Worm (Caenorhabditis elegans) whole organism, young adult: Measurements from ENCODE around the gene drp-1.

Source experiments
- F52B5.7 ChIP-seq: sonication (generic microtip); optimal IDR thresholded peaks from 2 replicates; lab custom pipeline; 2016; ENCODE audit warnings: mild to moderate bottlenecking, missing genetic modification characterization, missing compliant biosample characterization
- Y53G8AR.9 ChIP-seq: fragments of 200-800 bp; sonication (Bioruptor generic); conservative IDR thresholded peaks from 2 replicates; pipeline ENCODE4 v1.3.6; 2022; ENCODE audit warnings: missing genetic modification reagents, missing genetic modification characterization, missing compliant biosample characterization
- ama-1 ChIP-seq, 3 experiments: fragments of 150-350 bp in 1 of 3; sonication (generic microtip) in 2 of 3; optimal IDR thresholded peaks; 2 replicates each; lab custom pipeline; 2014 to 2018; ENCODE audit warnings: missing biosample characterization in 2 of 3, missing genetic modification characterization in 2 of 3, missing genetic modification reagents in 2 of 3
- ceh-27 ChIP-seq: fragments of 200-800 bp; sonication (Bioruptor generic); optimal IDR thresholded peaks from 2 replicates; lab custom pipeline; 2018; ENCODE audit warnings: mild to moderate bottlenecking, missing genetic modification characterization, moderate library complexity, missing compliant biosample characterization
- ceh-91 ChIP-seq: fragments of 200-800 bp; sonication (Bioruptor generic); IDR thresholded peaks from 2 replicates; pipeline ENCODE4 v1.3.6; 2022; ENCODE audit warnings: missing genetic modification reagents, missing genetic modification characterization, missing compliant biosample characterization
- dpl-1 ChIP-seq: fragments of 150-350 bp; optimal IDR thresholded peaks from 2 replicates; lab custom pipeline; 2014; ENCODE audit warnings: missing biosample characterization, missing genetic modification reagents, missing genetic modification characterization
- efl-1 ChIP-seq: fragments of 150-350 bp; optimal IDR thresholded peaks from 2 replicates; lab custom pipeline; 2014; ENCODE audit warnings: missing biosample characterization, missing genetic modification reagents, missing genetic modification characterization
- egrh-3 ChIP-seq: fragments of 200-800 bp; sonication (Bioruptor generic); IDR thresholded peaks from 2 replicates; pipeline ENCODE4 v1.3.6; 2022; ENCODE audit warnings: missing genetic modification reagents, missing genetic modification characterization, missing compliant biosample characterization
- rec-8 ChIP-seq, 2 experiments: sonication (generic microtip); optimal IDR thresholded peaks; 2 replicates each; lab custom pipeline; 2016; ENCODE audit warnings: mild to moderate bottlenecking in 2 of 2, missing genetic modification characterization in 2 of 2, missing genetic modification reagents in 2 of 2, missing genotype in 2 of 2, missing biosample characterization in 1 of 2, missing compliant biosample characterization in 1 of 2, moderate library complexity in 1 of 2
- unc-62 ChIP-seq: fragments of 150-350 bp; optimal IDR thresholded peaks from 2 replicates; lab custom pipeline; 2014; ENCODE audit warnings: missing biosample characterization, missing genetic modification reagents, missing genetic modification characterization

ce11 chrIV:5582760-5583159, 44.5 kb downstream of the drp-1 start:
- no peak for TF ChIP-seq F52B5.7 (tag; lab: Kevin White, UChicago)
- TF ChIP-seq ceh-27 (GFP tag; lab: Kevin White, UChicago): no peak
- TF ChIP-seq egrh-3 (GFP tag; lab: Robert Waterston, UW): no peak
- TF ChIP-seq efl-1 (GFP tag; lab: Kevin White, UChicago): no peak
- TF ChIP-seq dpl-1 (GFP tag; lab: Kevin White, UChicago): no peak
- TF ChIP-seq ama-1 (optimal IDR thresholded peaks at IDR 0.05; lab: Kevin White, UChicago): no peak
- TF ChIP-seq ama-1 (GFP tag; optimal IDR thresholded peaks at IDR 0.05; lab: Kevin White, UChicago): no peak
- TF ChIP-seq Y53G8AR.9 (GFP tag; lab: Robert Waterston, UW): no peak
- TF ChIP-seq ceh-91 (GFP tag; lab: Robert Waterston, UW): no peak
- no peak for TF ChIP-seq rec-8 (tag; optimal IDR thresholded peaks at IDR 0.05; lab: Kevin White, UChicago)
- no peak for TF ChIP-seq unc-62 (GFP tag; lab: Kevin White, UChicago)
